Fruit fly (Drosophila melanogaster) whole organism, embryonic: ENCODE results near the gene Prp5.

ENCODE experiments used
- B-H1 ChIP-seq: fragments of 200-800 bp; sonication (Bioruptor generic); IDR thresholded peaks from 3 replicates; pipeline ENCODE4 v1.3.6; 2022; ENCODE audit warnings: missing biosample characterization, missing genetic modification characterization
- Bdp1 ChIP-seq: fragments of 200-800 bp; sonication (Bioruptor generic); optimal IDR thresholded peaks from 3 replicates; lab custom pipeline; 2016; ENCODE audit warnings: missing biosample characterization, missing genetic modification characterization
- Bteb2 ChIP-seq: fragments of 200-800 bp; sonication (Bioruptor generic); optimal IDR thresholded peaks from 2 replicates; lab custom pipeline; 2016; ENCODE audit warnings: missing biosample characterization, missing genetic modification characterization
- CG12299 ChIP-seq: fragments of 200-800 bp; sonication (Bioruptor generic); optimal IDR thresholded peaks from 2 replicates; lab custom pipeline; 2018; ENCODE audit warnings: missing biosample characterization, mild to moderate bottlenecking, missing genetic modification characterization
- CG12659 ChIP-seq: fragments of 200-800 bp; sonication (Bioruptor generic); optimal IDR thresholded peaks from 3 replicates; lab custom pipeline; 2017; ENCODE audit warnings: mild to moderate bottlenecking, missing biosample characterization, missing genetic modification reagents, missing genetic modification characterization
- CG13624 ChIP-seq: fragments of 200-800 bp; sonication (Bioruptor generic); optimal IDR thresholded peaks from 2 replicates; lab custom pipeline; 2016; ENCODE audit warnings: missing biosample characterization, missing genetic modification characterization
- CG14710 ChIP-seq: fragments of 200-800 bp; sonication (Bioruptor generic); optimal IDR thresholded peaks from 3 replicates; lab custom pipeline; 2019; ENCODE audit warnings: missing biosample characterization, mild to moderate bottlenecking, missing genetic modification characterization, moderate library complexity
- CG15514 ChIP-seq: fragments of 200-800 bp; sonication (Bioruptor generic); optimal IDR thresholded peaks from 3 replicates; lab custom pipeline; 2017; ENCODE audit warnings: missing biosample characterization, missing genetic modification characterization, mild to moderate bottlenecking, moderate library complexity, missing genetic modification reagents
- CG17612 ChIP-seq: fragments of 200-800 bp; sonication (Bioruptor generic); IDR thresholded peaks from 2 replicates; pipeline ENCODE4 v1.3.6; 2022; ENCODE audit warnings: missing biosample characterization, missing genetic modification characterization
- CG18619 ChIP-seq: fragments of 200-800 bp; sonication (Bioruptor generic); optimal IDR thresholded peaks from 3 replicates; lab custom pipeline; 2017; ENCODE audit warnings: missing biosample characterization, mild to moderate bottlenecking, missing genetic modification characterization
- CG2116 ChIP-seq: fragments of 200-800 bp; sonication (Bioruptor generic); optimal IDR thresholded peaks from 3 replicates; lab custom pipeline; 2018; ENCODE audit warnings: missing biosample characterization, mild to moderate bottlenecking, missing genetic modification characterization
- CG2875 ChIP-seq: fragments of 200-800 bp; sonication (Bioruptor generic); optimal IDR thresholded peaks from 2 replicates; lab custom pipeline; 2017; ENCODE audit warnings: missing biosample characterization, mild to moderate bottlenecking, missing genetic modification characterization, missing genetic modification reagents
- CG30431 ChIP-seq: fragments of 200-800 bp; sonication (Bioruptor generic); optimal IDR thresholded peaks from 2 replicates; lab custom pipeline; 2017; ENCODE audit warnings: missing biosample characterization, missing genetic modification characterization
- CG32772 ChIP-seq: fragments of 200-800 bp; sonication (Bioruptor generic); IDR thresholded peaks from 2 replicates; pipeline ENCODE4 v1.3.6; 2022; ENCODE audit warnings: missing biosample characterization, missing genetic modification characterization
- CG3847 ChIP-seq: fragments of 200-800 bp; sonication (Bioruptor generic); IDR thresholded peaks from 2 replicates; pipeline ENCODE4 v1.3.6; 2022; ENCODE audit warnings: missing biosample characterization, missing genetic modification characterization
- CG4328 ChIP-seq: fragments of 200-800 bp; sonication (Bioruptor generic); optimal IDR thresholded peaks from 3 replicates; lab custom pipeline; 2017; ENCODE audit warnings: missing biosample characterization, missing genetic modification reagents, missing genetic modification characterization
- CG4707 ChIP-seq: fragments of 200-800 bp; sonication (Bioruptor generic); optimal IDR thresholded peaks from 2 replicates; lab custom pipeline; 2018; ENCODE audit warnings: missing biosample characterization, mild to moderate bottlenecking, missing genetic modification characterization, moderate library complexity
- CG6689 ChIP-seq: fragments of 200-800 bp; sonication (Bioruptor generic); IDR thresholded peaks from 2 replicates; pipeline ENCODE4 v1.3.6; 2022; ENCODE audit warnings: missing biosample characterization, missing genetic modification characterization
- CG7839 ChIP-seq: fragments of 200-800 bp; sonication (Bioruptor generic); optimal IDR thresholded peaks from 3 replicates; lab custom pipeline; 2018; ENCODE audit warnings: missing biosample characterization, mild to moderate bottlenecking, missing genetic modification characterization, moderate library complexity
- CG8944 ChIP-seq: fragments of 200-800 bp; sonication (Bioruptor generic); optimal IDR thresholded peaks from 3 replicates; lab custom pipeline; 2016; ENCODE audit warnings: missing biosample characterization, missing genetic modification characterization
- CG9932 ChIP-seq: fragments of 200-800 bp; sonication (Bioruptor generic); IDR thresholded peaks from 2 replicates; pipeline ENCODE4 v1.3.6; 2022; ENCODE audit warnings: missing biosample characterization, missing genetic modification characterization
- Dbx ChIP-seq: fragments of 200-800 bp; sonication (Bioruptor generic); IDR thresholded peaks from 3 replicates; pipeline ENCODE4 v1.3.6; 2022; ENCODE audit warnings: missing biosample characterization, missing genetic modification characterization
- HLH4C ChIP-seq: fragments of 200-800 bp; sonication (Bioruptor generic); IDR thresholded peaks from 3 replicates; pipeline ENCODE4 v1.3.6; 2022; ENCODE audit warnings: missing biosample characterization, missing genetic modification characterization; ENCODE audit not compliant: partially characterized antibody
- HLH54F ChIP-seq: fragments of 200-800 bp; sonication (Bioruptor generic); optimal IDR thresholded peaks from 3 replicates; lab custom pipeline; 2016; ENCODE audit warnings: missing biosample characterization, missing genetic modification characterization
- Hmr ChIP-seq: fragments of 200-800 bp; sonication (Bioruptor generic); optimal IDR thresholded peaks from 3 replicates; lab custom pipeline; 2017; ENCODE audit warnings: mild to moderate bottlenecking, missing biosample characterization, missing genetic modification reagents, missing genetic modification characterization
- Hr78 ChIP-seq, 2 experiments: fragments of 200-800 bp in 1 of 2; fragments of >200 bp in 1 of 2; sonication (Bioruptor generic) in 1 of 2; optimal IDR thresholded peaks; 2 replicates each; lab custom pipeline; 2017 to 2019; ENCODE audit warnings: missing biosample characterization in 2 of 2, missing genetic modification characterization in 2 of 2, mild to moderate bottlenecking in 1 of 2, moderate library complexity in 1 of 2
- MBD-R2 ChIP-seq: fragments of 200-800 bp; sonication (Bioruptor generic); IDR thresholded peaks from 2 replicates; pipeline ENCODE4 v1.3.6; 2022; ENCODE audit warnings: missing biosample characterization, missing genetic modification characterization
- Max ChIP-seq: fragments of 200-800 bp; sonication (Bioruptor generic); optimal IDR thresholded peaks from 2 replicates; lab custom pipeline; 2016; ENCODE audit warnings: missing biosample characterization, mild to moderate bottlenecking, missing genetic modification characterization
- NFAT ChIP-seq: fragments of 200-800 bp; sonication (Bioruptor generic); IDR thresholded peaks from 2 replicates; pipeline ENCODE4 v1.3.6; 2022; ENCODE audit warnings: missing biosample characterization, missing genetic modification characterization
- Opbp ChIP-seq: fragments of 200-800 bp; sonication (Bioruptor generic); IDR thresholded peaks from 3 replicates; pipeline ENCODE4 v1.3.6; 2022; ENCODE audit warnings: missing biosample characterization, missing genetic modification characterization; ENCODE audit not compliant: partially characterized antibody
- PHDP ChIP-seq: fragments of 200-800 bp; sonication (Bioruptor generic); optimal IDR thresholded peaks from 3 replicates; lab custom pipeline; 2018; ENCODE audit warnings: missing biosample characterization, mild to moderate bottlenecking, missing genetic modification characterization, moderate library complexity
- Ssrp ChIP-seq: fragments of 200-800 bp; sonication (Bioruptor generic); optimal IDR thresholded peaks from 2 replicates; lab custom pipeline; 2018; ENCODE audit warnings: missing biosample characterization, mild to moderate bottlenecking, missing genetic modification characterization, moderate library complexity
- ash1 ChIP-seq: fragments of 200-800 bp; sonication (Bioruptor generic); optimal IDR thresholded peaks from 2 replicates; lab custom pipeline; 2018; ENCODE audit warnings: missing biosample characterization, mild to moderate bottlenecking, missing genetic modification characterization
- chinmo ChIP-seq: fragments of 200-800 bp; sonication (Bioruptor generic); IDR thresholded peaks from 4 replicates; pipeline ENCODE4 v1.3.6; 2022; ENCODE audit warnings: missing biosample characterization, missing genetic modification characterization; ENCODE audit not compliant: partially characterized antibody
- ci ChIP-seq: fragments of 200-800 bp; sonication (Bioruptor generic); IDR thresholded peaks from 3 replicates; pipeline ENCODE4 v1.3.6; 2022; ENCODE audit warnings: missing biosample characterization, missing genetic modification characterization
- crp ChIP-seq, 2 experiments: fragments of 200-800 bp; sonication (Bioruptor generic); optimal IDR thresholded peaks; 2 replicates in 1 of 2; 3 replicates in 1 of 2; lab custom pipeline; 2017; ENCODE audit warnings: missing biosample characterization in 2 of 2, missing genetic modification characterization in 2 of 2, mild to moderate bottlenecking in 1 of 2, moderate library complexity in 1 of 2
- gem ChIP-seq: fragments of 200-800 bp; sonication (Bioruptor generic); optimal IDR thresholded peaks from 2 replicates; lab custom pipeline; 2019; ENCODE audit warnings: missing biosample characterization, mild to moderate bottlenecking, missing genetic modification characterization, moderate library complexity
- jigr1 ChIP-seq: fragments of 200-800 bp; sonication (Bioruptor generic); IDR thresholded peaks from 3 replicates; pipeline ENCODE4 v1.3.6; 2022; ENCODE audit warnings: missing biosample characterization, missing genetic modification characterization
- klu ChIP-seq: fragments of 200-800 bp; sonication (Bioruptor generic); IDR thresholded peaks from 2 replicates; pipeline ENCODE4 v1.3.6; 2022; ENCODE audit warnings: missing biosample characterization, missing genetic modification characterization
- mld ChIP-seq: fragments of 200-800 bp; sonication (Bioruptor generic); IDR thresholded peaks from 3 replicates; pipeline ENCODE4 v1.3.6; 2022; ENCODE audit warnings: missing biosample characterization, missing genetic modification characterization; ENCODE audit not compliant: partially characterized antibody
- nmo ChIP-seq: fragments of 200-800 bp; sonication (Bioruptor generic); optimal IDR thresholded peaks from 2 replicates; lab custom pipeline; 2018; ENCODE audit warnings: missing biosample characterization, mild to moderate bottlenecking, missing genetic modification characterization, moderate library complexity
- prd ChIP-seq, 3 experiments: fragments of >200 bp in 2 of 3; fragments of 200-800 bp in 1 of 3; sonication (Bioruptor generic) in 1 of 3; optimal IDR thresholded peaks in 2 of 3; IDR thresholded peaks in 1 of 3; 2 replicates in 2 of 3; 3 replicates in 1 of 3; pipeline versions ENCODE4 v1.3.6 to Lab custom; 2017 to 2022; ENCODE audit warnings: missing biosample characterization in 1 of 3, missing genetic modification characterization in 1 of 3
- pros ChIP-seq: fragments of 200-800 bp; sonication (Bioruptor generic); optimal IDR thresholded peaks from 3 replicates; lab custom pipeline; 2019; ENCODE audit warnings: missing biosample characterization, mild to moderate bottlenecking, missing genetic modification characterization, moderate library complexity
- pum ChIP-seq: fragments of 200-800 bp; sonication (Bioruptor generic); optimal IDR thresholded peaks from 2 replicates; lab custom pipeline; 2016; ENCODE audit warnings: missing biosample characterization, missing genetic modification characterization
- stwl ChIP-seq: fragments of 200-800 bp; sonication (Bioruptor generic); optimal IDR thresholded peaks from 3 replicates; lab custom pipeline; 2018; ENCODE audit warnings: missing biosample characterization, mild to moderate bottlenecking, missing genetic modification characterization, moderate library complexity
- twi ChIP-seq: fragments of 200-800 bp; optimal IDR thresholded peaks from 2 replicates; lab custom pipeline; 2019; ENCODE audit warnings: missing biosample characterization, mild to moderate bottlenecking, missing genetic modification characterization, moderate library complexity
- vnd ChIP-seq: fragments of 200-800 bp; sonication (Bioruptor generic); IDR thresholded peaks from 3 replicates; pipeline ENCODE4 v1.3.6; 2022; ENCODE audit warnings: missing biosample characterization, missing genetic modification characterization; ENCODE audit not compliant: partially characterized antibody

Gene Prp5

dm6 chrX:15344473-15345331 is at the start of gene Prp5, which contains the start of gene CG12608 (continued):
- TF ChIP-seq mld = peak; percentile 66; the same call in 1 of the 3 replicates
- TF ChIP-seq klu = no peak
- peak; percentile 10 for TF ChIP-seq stwl
- peak; percentile 66 for TF ChIP-seq MBD-R2 (GFP tag; lab: Robert Waterston, UW)
- peak; percentile 4 for TF ChIP-seq CG14710 (tag; lab: Kevin White, UChicago)
- no peak for TF ChIP-seq CG17612 (GFP tag; lab: Robert Waterston, UW)
- no peak for TF ChIP-seq CG3847 (GFP tag; lab: Robert Waterston, UW)
- TF ChIP-seq Dbx (GFP tag; lab: Robert Waterston, UW) = no peak
- peak; percentile 26 for TF ChIP-seq CG12659 (GFP tag; lab: Kevin White, UChicago)
- no peak for TF ChIP-seq CG6689 (GFP tag; lab: Robert Waterston, UW)
- TF ChIP-seq B-H1 (GFP tag; lab: Robert Waterston, UW) = no peak
- no peak for TF ChIP-seq Bteb2 (GFP tag; lab: Kevin White, UChicago)
- TF ChIP-seq Bdp1 (GFP tag; lab: Kevin White, UChicago) = no peak
- no peak for TF ChIP-seq Max (GFP tag; lab: Kevin White, UChicago)
- no peak for TF ChIP-seq CG7839 (tag; lab: Kevin White, UChicago)
- TF ChIP-seq NFAT (GFP tag; lab: Robert Waterston, UW) = no peak
- no peak for TF ChIP-seq CG18619
- no peak for TF ChIP-seq Hr78 (GFP tag; optimal IDR thresholded peaks at IDR 0.05; lab: Kevin White, UChicago)
- TF ChIP-seq CG4707 = no peak
- peak; percentile 21 for TF ChIP-seq nmo (GFP tag; lab: Kevin White, UChicago)
- no peak for TF ChIP-seq gem
- TF ChIP-seq jigr1 (GFP tag; lab: Robert Waterston, UW) = no peak
- TF ChIP-seq CG8944 (GFP tag; lab: Kevin White, UChicago) = no peak
- no peak for TF ChIP-seq pum (GFP tag; lab: Kevin White, UChicago)
- TF ChIP-seq HLH4C = peak; percentile 40
- TF ChIP-seq Ssrp (tag; lab: Kevin White, UChicago) = no peak
- TF ChIP-seq CG15514 = peak; percentile 43
- peak; percentile 63; the same call in 2 of the 3 replicates for TF ChIP-seq Opbp (GFP tag; lab: Robert Waterston, UW)
- no peak for TF ChIP-seq Hmr (GFP tag; lab: Kevin White, UChicago)
- TF ChIP-seq ash1 (GFP tag; lab: Kevin White, UChicago) = no peak
- 0 out of 4 replicates have a peak, but pooled peaks have one; percentile 41 for TF ChIP-seq chinmo (GFP tag; lab: Robert Waterston, UW)
- TF ChIP-seq ci (GFP tag; lab: Robert Waterston, UW) = no peak
- TF ChIP-seq CG4328 (GFP tag; lab: Kevin White, UChicago) = no peak
- TF ChIP-seq CG9932 (GFP tag; lab: Robert Waterston, UW) = peak; percentile 53
- TF ChIP-seq pros = no peak
- no peak for TF ChIP-seq CG12299 (tag; lab: Kevin White, UChicago)
- TF ChIP-seq HLH54F (GFP tag; lab: Kevin White, UChicago) = no peak
- TF ChIP-seq CG2875 (GFP tag; lab: Kevin White, UChicago) = no peak
- no peak for TF ChIP-seq CG13624 (GFP tag; lab: Kevin White, UChicago)
- TF ChIP-seq CG30431 (GFP tag; lab: Kevin White, UChicago) = no peak
- TF ChIP-seq crp (GFP tag; optimal IDR thresholded peaks at IDR 0.05; lab: Kevin White, UChicago) = no peak
- TF ChIP-seq vnd (GFP tag; lab: Robert Waterston, UW) = peak; percentile 45; the same call in 1 of the 3 replicates
- TF ChIP-seq prd (optimal IDR thresholded peaks at IDR 0.05; lab: Kevin White, UChicago) = no peak
- TF ChIP-seq prd (GFP tag; IDR thresholded peaks at IDR 0.05; lab: Robert Waterston, UW) = 0 out of 3 replicates have a peak, but pooled peaks have one; percentile 4
- no peak for TF ChIP-seq CG32772 (GFP tag; lab: Robert Waterston, UW)
- no peak for TF ChIP-seq PHDP (tag; lab: Kevin White, UChicago)
- TF ChIP-seq twi (tag; lab: Kevin White, UChicago) = no peak
- peak; percentile 89 for TF ChIP-seq CG2116
